Worm (Caenorhabditis elegans) whole organism, L3 larva: ENCODE results near the gene W03F9.9.

Experiments
- elt-3 ChIP-seq, 3 experiments: fragments of 150-350 bp in 1 of 3; sonication (generic microtip) in 2 of 3; optimal IDR thresholded peaks; 2 replicates in 2 of 3; 4 replicates in 1 of 3; lab custom pipeline; 2014 to 2017; ENCODE audit warnings: missing biosample characterization in 3 of 3, missing genetic modification characterization in 3 of 3
- fkh-2 ChIP-seq: fragments of 150-350 bp; optimal IDR thresholded peaks from 2 replicates; lab custom pipeline; 2014; ENCODE audit warnings: missing biosample characterization, missing genetic modification reagents, missing genetic modification characterization
- mml-1 ChIP-seq: fragments of 150-350 bp; sonication (generic microtip); optimal IDR thresholded peaks from 3 replicates; lab custom pipeline; 2014; ENCODE audit warnings: missing biosample characterization, missing genetic modification characterization
- nhr-11 ChIP-seq: fragments of 150-350 bp; optimal IDR thresholded peaks from 2 replicates; lab custom pipeline; 2014; ENCODE audit warnings: missing biosample characterization, missing genetic modification characterization
- nhr-237 ChIP-seq: fragments of 150-350 bp; optimal IDR thresholded peaks from 2 replicates; lab custom pipeline; 2014; ENCODE audit warnings: missing biosample characterization, missing genetic modification characterization
- pha-4 ChIP-seq: fragments of 150-350 bp; optimal IDR thresholded peaks from 2 replicates; lab custom pipeline; 2014; ENCODE audit warnings: missing biosample characterization, missing genetic modification reagents, missing genetic modification characterization
- ztf-4 ChIP-seq: fragments of 150-350 bp; optimal IDR thresholded peaks from 2 replicates; lab custom pipeline; 2014; ENCODE audit warnings: missing biosample characterization, missing genetic modification characterization

ce11 chrV:151310-151709, 12.6 kb downstream of the W03F9.9 start, which contains the start of gene W03F9.4:
- no peak for TF ChIP-seq elt-3 (tag; optimal IDR thresholded peaks at IDR 0.05; lab: Kevin White, UChicago)
- no peak for TF ChIP-seq nhr-237
- no peak for TF ChIP-seq nhr-11 (tag; lab: Kevin White, UChicago)
- no peak for TF ChIP-seq mml-1 (tag; lab: Kevin White, UChicago)
- no peak for TF ChIP-seq pha-4 (tag; lab: Kevin White, UChicago)
- no peak for TF ChIP-seq ztf-4
- TF ChIP-seq fkh-2 (tag; lab: Kevin White, UChicago), result no peak
